Worm (Caenorhabditis elegans) whole organism, L4 larva: ENCODE results near the gene rcd-1.
"Not testable (repeated sequence)": the region's sequence is repeated elsewhere in the genome, so short reads cannot be mapped to it uniquely, and the experiment has no call there.

Source experiments
- F37D6.2 ChIP-seq: sonication (generic microtip); optimal IDR thresholded peaks from 2 replicates; lab custom pipeline; 2016; ENCODE audit warnings: mild to moderate bottlenecking, missing genetic modification characterization, missing compliant biosample characterization
- Y75B8A.6 ChIP-seq: fragments of 200-800 bp; sonication (Bioruptor generic); IDR thresholded peaks from 2 replicates; pipeline ENCODE4 v1.3.6; 2022; ENCODE audit warnings: missing genetic modification reagents, missing genetic modification characterization, missing compliant biosample characterization
- ZK546.5 ChIP-seq, 2 experiments: sonication (generic microtip); optimal IDR thresholded peaks; 2 replicates each; lab custom pipeline; 2017; ENCODE audit warnings: missing biosample characterization in 2 of 2, missing genetic modification characterization in 2 of 2
- aha-1 ChIP-seq: fragments of 150-350 bp; peaks from one replicate; lab custom pipeline; 2014; ENCODE audit warnings: missing biosample characterization, missing genetic modification characterization
- ama-1 ChIP-seq: fragments of 150-350 bp; optimal IDR thresholded peaks from 2 replicates; lab custom pipeline; 2014; ENCODE audit warnings: inconsistent platforms, mixed read lengths
- ceh-20 ChIP-seq: fragments of 200-800 bp; sonication (Bioruptor generic); IDR thresholded peaks from 2 replicates; pipeline ENCODE4 v1.3.6; 2022; ENCODE audit warnings: missing genetic modification reagents, missing genetic modification characterization, missing compliant biosample characterization
- ceh-28 ChIP-seq: fragments of 150-350 bp; optimal IDR thresholded peaks from 2 replicates; lab custom pipeline; 2014; ENCODE audit warnings: missing biosample characterization, missing genetic modification reagents, missing genetic modification characterization
- dve-1 ChIP-seq: sonication (generic microtip); optimal IDR thresholded peaks from 2 replicates; lab custom pipeline; 2017; ENCODE audit warnings: antibody characterized with exemption, mild to moderate bottlenecking, missing genetic modification characterization, missing compliant biosample characterization; ENCODE audit not compliant: insufficient read depth
- egl-43 ChIP-seq: fragments of 200-800 bp; sonication (Bioruptor generic); IDR thresholded peaks from 2 replicates; pipeline ENCODE4 v1.3.6; 2022; ENCODE audit warnings: missing genetic modification reagents, missing genetic modification characterization, missing compliant biosample characterization
- gei-8 ChIP-seq: fragments of 200-800 bp; sonication (Bioruptor generic); optimal IDR thresholded peaks from 2 replicates; lab custom pipeline; 2018; ENCODE audit warnings: mild to moderate bottlenecking, missing genetic modification characterization, missing compliant biosample characterization
- hlh-30 ChIP-seq: sonication (generic microtip); optimal IDR thresholded peaks from 2 replicates; lab custom pipeline; 2017; ENCODE audit warnings: antibody characterized with exemption, mild to moderate bottlenecking, missing genetic modification characterization, missing compliant biosample characterization; ENCODE audit not compliant: insufficient read depth
- hmg-1.1 ChIP-seq: fragments of 200-800 bp; sonication (Bioruptor generic); IDR thresholded peaks from 2 replicates; pipeline ENCODE4 v1.3.6; 2022; ENCODE audit warnings: missing genetic modification reagents, missing genetic modification characterization, missing compliant biosample characterization
- jun-1 ChIP-seq: fragments of 150-350 bp; optimal IDR thresholded peaks from 2 replicates; lab custom pipeline; 2014; ENCODE audit warnings: missing biosample characterization, missing genetic modification reagents, missing genetic modification characterization
- lim-7 ChIP-seq: fragments of 200-800 bp; sonication (Bioruptor generic); IDR thresholded peaks from 2 replicates; pipeline ENCODE4 v1.3.6; 2022; ENCODE audit warnings: missing genetic modification characterization, missing compliant biosample characterization
- lin-39 ChIP-seq: fragments of 150-350 bp; optimal IDR thresholded peaks from 2 replicates; lab custom pipeline; 2014; ENCODE audit warnings: missing biosample characterization, missing genetic modification reagents, missing genetic modification characterization
- lsy-2 ChIP-seq, 2 experiments: fragments of 150-350 bp in 1 of 2; sonication (generic microtip) in 1 of 2; optimal IDR thresholded peaks; 2 replicates each; lab custom pipeline; 2014 to 2017; ENCODE audit warnings: missing biosample characterization in 2 of 2, missing genetic modification characterization in 2 of 2
- madf-9 ChIP-seq: fragments of 200-800 bp; sonication (Bioruptor generic); conservative IDR thresholded peaks from 2 replicates; pipeline ENCODE4 v1.3.6; 2022; ENCODE audit warnings: missing genetic modification reagents, missing genetic modification characterization, missing compliant biosample characterization
- mdl-1 ChIP-seq, 2 experiments: fragments of 150-350 bp in 1 of 2; sonication (generic microtip) in 1 of 2; optimal IDR thresholded peaks; 2 replicates each; lab custom pipeline; 2014 to 2017; ENCODE audit warnings: missing biosample characterization in 2 of 2, missing genetic modification characterization in 2 of 2
- mdt-29 ChIP-seq: fragments of 200-800 bp; sonication (Bioruptor generic); IDR thresholded peaks from 2 replicates; pipeline ENCODE4 v1.3.6; 2022; ENCODE audit warnings: missing genetic modification reagents, missing genetic modification characterization, missing compliant biosample characterization
- mep-1 ChIP-seq: fragments of 150-350 bp; sonication (generic microtip); optimal IDR thresholded peaks from 3 replicates; lab custom pipeline; 2014; ENCODE audit warnings: missing biosample characterization, missing genetic modification characterization
- mxl-2 ChIP-seq: fragments of 200-800 bp; sonication (Bioruptor generic); conservative IDR thresholded peaks from 2 replicates; pipeline ENCODE4 v1.3.6; 2022; ENCODE audit warnings: missing genetic modification reagents, missing genetic modification characterization, missing compliant biosample characterization
- nhr-11 ChIP-seq: fragments of 150-350 bp; optimal IDR thresholded peaks from 2 replicates; lab custom pipeline; 2014; ENCODE audit warnings: missing biosample characterization, missing genetic modification characterization
- set-16 ChIP-seq: fragments of 200-800 bp; sonication (Bioruptor generic); IDR thresholded peaks from 2 replicates; pipeline ENCODE4 v1.3.6; 2022; ENCODE audit warnings: missing genetic modification reagents, missing genetic modification characterization, missing compliant biosample characterization
- skn-1 ChIP-seq: fragments of 150-350 bp; optimal IDR thresholded peaks from 2 replicates; lab custom pipeline; 2014; ENCODE audit warnings: missing biosample characterization, missing genetic modification characterization
- unc-62 ChIP-seq, 3 experiments: fragments of 150-350 bp in 1 of 3; sonication (generic microtip); optimal IDR thresholded peaks in 2 of 3; peaks in 1 of 3; 1 replicate in 1 of 3; 2 replicates in 2 of 3; lab custom pipeline; 2014 to 2017; ENCODE audit warnings: missing biosample characterization in 3 of 3, missing genetic modification characterization in 3 of 3, missing genetic modification reagents in 3 of 3, missing genotype in 1 of 3
- ztf-11 ChIP-seq: fragments of 150-350 bp; optimal IDR thresholded peaks from 2 replicates; lab custom pipeline; 2014; ENCODE audit warnings: missing biosample characterization, missing genetic modification characterization
- ztf-7 ChIP-seq: fragments of 150-350 bp; optimal IDR thresholded peaks from 2 replicates; lab custom pipeline; 2014; ENCODE audit warnings: missing biosample characterization, missing genetic modification characterization

rcd-1 gene

DNA sequence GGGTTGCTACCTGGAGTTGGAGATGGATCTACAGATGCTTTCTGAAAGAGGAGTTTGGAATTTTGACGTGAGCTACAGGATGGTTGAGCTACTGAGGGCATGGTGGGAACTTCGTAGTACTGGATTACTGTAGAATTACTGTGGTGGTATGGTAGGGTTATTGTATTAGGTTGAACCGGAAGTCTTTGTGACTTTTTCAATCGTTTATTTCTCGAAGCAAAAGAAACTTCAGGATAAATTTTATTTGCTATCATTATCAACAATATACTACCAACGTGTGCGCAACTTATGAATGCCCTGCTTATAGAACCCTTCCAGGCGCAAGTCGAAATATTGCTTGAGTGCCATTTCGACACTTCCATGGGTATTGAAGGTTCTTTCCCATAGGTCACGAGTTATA is 7.9 kb downstream of the rcd-1 start, which contains the start of gene T24E12.6:
T24E12.6 (minus strand) TSS at position 101 of the 400 bp plus-strand sequence.
- TF ChIP-seq unc-62 (GFP tag; optimal IDR thresholded peaks at IDR 0.05 in 1 of 2; lab: Kevin White, UChicago): peak in 1 of 2 experiments; percentile 3
- TF ChIP-seq unc-62 (tag; optimal IDR thresholded peaks at IDR 0.05; lab: Kevin White, UChicago): not testable (repeated sequence)

DNA sequence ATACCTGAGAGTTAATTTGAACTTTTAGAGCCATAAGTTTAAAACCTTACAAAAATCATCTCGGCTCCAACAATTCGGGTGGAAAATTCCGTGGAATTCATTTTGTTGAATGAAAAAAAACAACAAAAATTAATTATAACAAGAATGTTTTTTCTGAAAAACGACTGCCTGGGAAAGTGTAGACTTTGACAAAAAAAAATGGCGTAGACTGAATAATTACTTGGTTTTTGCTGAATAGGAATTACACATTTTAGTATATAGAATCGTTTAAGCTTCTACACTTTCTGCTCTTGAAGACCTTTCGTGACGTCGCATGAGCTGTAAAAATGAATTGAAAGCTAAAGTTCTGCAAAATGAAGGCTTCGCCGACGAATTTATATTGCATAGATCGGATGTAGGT is 10.8 kb downstream of the rcd-1 start, which contains the start of gene srx-112:
srx-112 (minus strand) TSS at position 101 of the 400 bp plus-strand sequence.
- no peak for TF ChIP-seq mdl-1 (tag; optimal IDR thresholded peaks at IDR 0.05; lab: Kevin White, UChicago)
- TF ChIP-seq hmg-1.1: no peak
- TF ChIP-seq ama-1 (lab: Kevin White, UChicago): no peak
- TF ChIP-seq madf-9 (GFP tag; lab: Robert Waterston, UW): no peak
- TF ChIP-seq set-16 (GFP tag; lab: Robert Waterston, UW): no peak
- no peak for TF ChIP-seq gei-8

ce11 chrII:3771640-3772039 is 17.9 kb downstream of the rcd-1 start:
- TF ChIP-seq lsy-2 (tag; optimal IDR thresholded peaks at IDR 0.05; lab: Kevin White, UChicago) (no peak), ztf-7 (no peak), unc-62 (GFP tag; optimal IDR thresholded peaks at IDR 0.05 in 1 of 2; lab: Kevin White, UChicago) (peak in 1 of 2 experiments; percentile 94), unc-62 (tag; optimal IDR thresholded peaks at IDR 0.05; lab: Kevin White, UChicago) (no peak), mxl-2 (GFP tag; lab: Robert Waterston, UW) (no peak), ceh-28 (no peak), aha-1 (tag; lab: Kevin White, UChicago) (peak; percentile 32)

DNA sequence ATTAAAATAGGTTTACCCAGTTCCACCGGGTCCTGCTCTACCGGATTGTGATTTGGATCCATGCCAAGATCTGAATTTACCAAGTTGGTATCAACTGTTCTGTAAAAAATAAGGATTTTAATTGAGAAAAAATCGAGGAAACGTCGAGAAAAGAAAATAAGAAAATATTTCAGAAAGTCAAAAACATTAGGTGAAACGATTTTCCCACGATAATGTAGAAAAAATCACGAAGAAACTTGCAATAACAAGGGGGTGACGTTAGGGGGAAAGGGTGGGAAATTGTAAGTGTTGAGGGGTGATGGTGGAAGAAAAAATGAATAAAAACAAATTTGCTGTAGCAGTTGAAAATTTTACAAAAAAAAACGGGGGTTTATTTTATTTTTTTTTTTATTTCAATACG is 19.4 kb downstream of the rcd-1 start, which contains the start of gene T24E12.10:
T24E12.10 (minus strand) TSS at position 101 of the 400 bp plus-strand sequence.
- peak in 1 of 2 experiments; percentile 80 for TF ChIP-seq unc-62 (GFP tag; optimal IDR thresholded peaks at IDR 0.05 in 1 of 2; lab: Kevin White, UChicago)
- no peak for TF ChIP-seq unc-62 (tag; optimal IDR thresholded peaks at IDR 0.05; lab: Kevin White, UChicago)
- TF ChIP-seq ztf-11: no peak

DNA sequence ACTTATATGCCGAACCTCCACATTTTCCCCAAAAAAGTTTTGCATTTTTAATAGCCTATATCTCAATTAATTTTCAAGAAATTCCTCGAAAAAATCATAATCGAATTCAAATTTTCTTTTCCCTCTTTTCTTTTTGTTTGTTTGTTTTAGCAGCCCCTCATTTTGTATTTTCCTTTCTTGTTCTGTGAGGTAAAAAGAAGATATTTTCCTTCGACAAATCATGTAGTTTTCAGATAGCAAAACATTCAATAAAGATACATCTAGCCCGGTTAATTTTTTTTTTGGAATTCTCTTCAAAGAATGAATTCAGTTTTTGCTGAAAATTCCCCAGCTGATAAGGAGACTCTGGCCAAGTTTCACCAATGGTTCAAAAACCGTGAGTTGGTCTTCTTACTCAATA is 22.0 kb downstream of the rcd-1 start, which contains the start of gene T24E12.3:
T24E12.3 (plus strand) TSS at position 301 of the 400 bp plus-strand sequence.
- no peak for TF ChIP-seq lim-7 (GFP tag; lab: Robert Waterston, UW)
- no peak for TF ChIP-seq skn-1
- no peak for TF ChIP-seq egl-43
- TF ChIP-seq Y75B8A.6 (GFP tag; lab: Robert Waterston, UW): no peak
- no peak for TF ChIP-seq jun-1 (tag; lab: Kevin White, UChicago)
- no peak for TF ChIP-seq hlh-30 (tag; lab: Kevin White, UChicago)
- TF ChIP-seq mep-1: no peak
- TF ChIP-seq ama-1 (lab: Kevin White, UChicago): no peak
- no peak for TF ChIP-seq mxl-2 (GFP tag; lab: Robert Waterston, UW)
- TF ChIP-seq ceh-20 (GFP tag; lab: Robert Waterston, UW): no peak
- no peak for TF ChIP-seq nhr-11 (tag; lab: Kevin White, UChicago)
- TF ChIP-seq dve-1 (tag; lab: Kevin White, UChicago): no peak
- TF ChIP-seq ZK546.5 (tag; optimal IDR thresholded peaks at IDR 0.05; lab: Kevin White, UChicago): no peak
- no peak for TF ChIP-seq lin-39

- TF ChIP-seq lin-39 (no peak), ceh-20 (GFP tag; lab: Robert Waterston, UW) (no peak)
Observed at ce11 chrII:3777802-3778201, 24.1 kb downstream of the rcd-1 start.

DNA sequence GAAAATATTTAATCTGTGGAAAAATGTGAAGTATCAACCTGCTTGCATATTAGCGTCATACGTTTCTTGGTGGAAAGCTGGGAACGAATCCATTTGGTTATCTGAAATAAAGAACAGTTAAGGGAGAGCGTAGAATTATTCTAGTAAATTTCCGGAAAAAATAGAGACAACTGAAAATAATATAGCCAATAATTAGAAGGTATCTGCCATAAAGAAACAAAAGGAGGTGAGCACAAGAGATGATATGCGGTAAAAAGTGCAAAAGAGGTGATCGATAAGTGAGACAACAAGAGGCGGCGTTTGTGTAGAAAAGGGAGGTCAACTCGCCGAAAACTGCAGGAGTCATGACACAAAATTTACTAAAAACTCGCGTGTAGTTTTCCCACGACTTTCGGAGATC is 25.8 kb downstream of the rcd-1 start, which contains the start of gene T24E12.11:
T24E12.11 (minus strand) TSS at position 101 of the 400 bp plus-strand sequence.
- TF ChIP-seq mdt-29 (GFP tag; lab: Robert Waterston, UW) (no peak), F37D6.2 (tag; lab: Kevin White, UChicago) (no peak)
